Worm (Caenorhabditis elegans): ENCODE measurements around the gene C44H9.7.

ce11 chrV:12811126-12811525, 43.5 kb downstream of the C44H9.7 start, which contains the start of gene ZC443.2:
- TF ChIP-seq flt-1 (GFP tag; IDR thresholded peaks at IDR 0.05) (no peak), hmg-4 (GFP tag; optimal IDR thresholded peaks at IDR 0.05) (no peak), hmbx-1 (tag; optimal IDR thresholded peaks at IDR 0.05) (no peak), sea-1 (GFP tag; conservative IDR thresholded peaks at IDR 0.05) (no peak), F13C5.2 (tag; optimal IDR thresholded peaks at IDR 0.05) (no peak), ama-1 (optimal IDR thresholded peaks at IDR 0.05) (no peak), tbx-37 (GFP tag; conservative IDR thresholded peaks at IDR 0.05) (no peak), ceh-36 (tag; optimal IDR thresholded peaks at IDR 0.05) (no peak), B0310.2 (tag; optimal IDR thresholded peaks at IDR 0.05) (no peak), pes-1 (GFP tag; IDR thresholded peaks at IDR 0.05) (no peak), aly-1 (tag; optimal IDR thresholded peaks at IDR 0.05) (no peak), hnd-1 (tag; optimal IDR thresholded peaks at IDR 0.05) (no peak)

All from whole organism, early embryonic.